Fruit fly (Drosophila melanogaster): ENCODE results near the gene CG6878.

dm6 chr3L:15158330-15159114, 3.1 kb upstream of the CG6878 start, which contains the start of the genes Msh6 and Prp31:
- TF ChIP-seq cnc (optimal IDR thresholded peaks at IDR 0.05) (no peak), cic (GFP tag; optimal IDR thresholded peaks at IDR 0.05) (no peak), kay (GFP tag; ENCODE audit: borderline replicate concordance) (no peak), pad (GFP tag; optimal IDR thresholded peaks at IDR 0.05) (peak; percentile 48), CG14711 (tag; optimal IDR thresholded peaks at IDR 0.05) (peak; percentile 54), CG7045 (GFP tag; optimal IDR thresholded peaks at IDR 0.05) (peak; percentile 67), CG7101 (tag; optimal IDR thresholded peaks at IDR 0.05) (peak; percentile 50), CG5204 (GFP tag; optimal IDR thresholded peaks at IDR 0.05) (no peak)
